Worm (Caenorhabditis elegans) whole organism, mixed stage, embryonic: ENCODE results near the gene C09G9.1.

ENCODE experiments used
- M03D4.4 ChIP-seq: sonication (generic microtip); optimal IDR thresholded peaks from 2 replicates; lab custom pipeline; 2017; ENCODE audit warnings: mild to moderate bottlenecking, missing genetic modification characterization, missing compliant biosample characterization
- bed-3 ChIP-seq: fragments of 200-800 bp; sonication (Bioruptor generic); optimal IDR thresholded peaks from 3 replicates; lab custom pipeline; 2018; ENCODE audit warnings: mild to moderate bottlenecking, missing genetic modification characterization, moderate library complexity, missing compliant biosample characterization
- blmp-1 ChIP-seq: fragments of 150-350 bp; optimal IDR thresholded peaks from 2 replicates; lab custom pipeline; 2014; ENCODE audit warnings: missing biosample characterization, missing genetic modification characterization
- ceh-39 ChIP-seq: fragments of 150-350 bp; optimal IDR thresholded peaks from 2 replicates; lab custom pipeline; 2014; ENCODE audit warnings: missing biosample characterization, missing genetic modification characterization
- ceh-43 ChIP-seq: fragments of 200-800 bp; sonication (Bioruptor generic); optimal IDR thresholded peaks from 2 replicates; lab custom pipeline; 2018; ENCODE audit warnings: mild to moderate bottlenecking, missing genetic modification characterization, moderate library complexity, missing compliant biosample characterization
- ceh-83 ChIP-seq: fragments of 200-800 bp; sonication (Bioruptor generic); optimal IDR thresholded peaks from 2 replicates; lab custom pipeline; 2018; ENCODE audit warnings: mild to moderate bottlenecking, missing genetic modification characterization, missing compliant biosample characterization
- cnd-1 ChIP-seq: fragments of 200-800 bp; sonication (Bioruptor generic); optimal IDR thresholded peaks from 2 replicates; lab custom pipeline; 2018; ENCODE audit warnings: mild to moderate bottlenecking, missing genetic modification characterization, missing compliant biosample characterization
- drap-1 ChIP-seq: fragments of 200-800 bp; sonication (Bioruptor generic); optimal IDR thresholded peaks from 3 replicates; lab custom pipeline; 2018; ENCODE audit warnings: mild to moderate bottlenecking, missing genetic modification characterization, missing compliant biosample characterization
- elt-1 ChIP-seq: sonication (generic microtip); optimal IDR thresholded peaks from 2 replicates; lab custom pipeline; 2017; ENCODE audit warnings: missing genetic modification characterization, mild to moderate bottlenecking, missing compliant biosample characterization, antibody characterized with exemption, moderate library complexity, borderline replicate concordance; ENCODE audit not compliant: insufficient read depth
- elt-3 ChIP-seq: fragments of 150-350 bp; optimal IDR thresholded peaks from 2 replicates; lab custom pipeline; 2014; ENCODE audit warnings: missing biosample characterization, missing genetic modification characterization
- flh-1 ChIP-seq: fragments of 200-800 bp; sonication (Bioruptor generic); optimal IDR thresholded peaks from 2 replicates; lab custom pipeline; 2018; ENCODE audit warnings: mild to moderate bottlenecking, missing genetic modification characterization, moderate library complexity, missing compliant biosample characterization
- ham-2 ChIP-seq: fragments of 200-800 bp; sonication (Bioruptor generic); optimal IDR thresholded peaks from 2 replicates; lab custom pipeline; 2018; ENCODE audit warnings: mild to moderate bottlenecking, missing genetic modification characterization, missing compliant biosample characterization
- hlh-1 ChIP-seq: fragments of 150-350 bp; optimal IDR thresholded peaks from 2 replicates; lab custom pipeline; 2014; ENCODE audit warnings: missing biosample characterization, missing genetic modification reagents, missing genetic modification characterization
- lin-13 ChIP-seq: fragments of 150-350 bp; optimal IDR thresholded peaks from 2 replicates; lab custom pipeline; 2014; ENCODE audit warnings: missing biosample characterization, missing genetic modification characterization
- lin-32 ChIP-seq: fragments of 200-800 bp; sonication (Bioruptor generic); optimal IDR thresholded peaks from 2 replicates; lab custom pipeline; 2018; ENCODE audit warnings: mild to moderate bottlenecking, missing genetic modification characterization, missing compliant biosample characterization
- lsy-2 ChIP-seq: fragments of 150-350 bp; optimal IDR thresholded peaks from 2 replicates; lab custom pipeline; 2014; ENCODE audit warnings: missing biosample characterization, missing genetic modification characterization
- mep-1 ChIP-seq: fragments of 150-350 bp; optimal IDR thresholded peaks from 2 replicates; lab custom pipeline; 2017; ENCODE audit warnings: missing biosample characterization, missing genetic modification reagents, missing genetic modification characterization, inconsistent platforms
- mls-2 ChIP-seq: sonication (generic microtip); optimal IDR thresholded peaks from 2 replicates; lab custom pipeline; 2016; ENCODE audit warnings: mild to moderate bottlenecking, missing genetic modification characterization, moderate library complexity, missing compliant biosample characterization
- nhr-12 ChIP-seq: fragments of 150-350 bp; optimal IDR thresholded peaks from 2 replicates; lab custom pipeline; 2014; ENCODE audit warnings: missing biosample characterization, missing genetic modification characterization
- nhr-2 ChIP-seq: fragments of 150-350 bp; optimal IDR thresholded peaks from 2 replicates; lab custom pipeline; 2014; ENCODE audit warnings: missing biosample characterization, missing genetic modification characterization
- nhr-237 ChIP-seq: fragments of 150-350 bp; optimal IDR thresholded peaks from 2 replicates; lab custom pipeline; 2014; ENCODE audit warnings: missing biosample characterization, missing genetic modification characterization
- nhr-28 ChIP-seq: fragments of 150-350 bp; optimal IDR thresholded peaks from 2 replicates; lab custom pipeline; 2014; ENCODE audit warnings: missing biosample characterization, missing genetic modification characterization
- nhr-76 ChIP-seq: sonication (generic microtip); optimal IDR thresholded peaks from 2 replicates; lab custom pipeline; 2017; ENCODE audit warnings: missing biosample characterization, missing genetic modification characterization
- pha-4 ChIP-seq: fragments of 150-350 bp; optimal IDR thresholded peaks from 2 replicates; lab custom pipeline; 2018; ENCODE audit warnings: missing biosample characterization, missing genetic modification reagents, missing genetic modification characterization
- sem-2 ChIP-seq: fragments of 200-800 bp; sonication (Bioruptor generic); optimal IDR thresholded peaks from 2 replicates; lab custom pipeline; 2018; ENCODE audit warnings: mild to moderate bottlenecking, missing genetic modification characterization, missing compliant biosample characterization
- snpc-4 ChIP-seq: fragments of 150-350 bp; optimal IDR thresholded peaks from 2 replicates; lab custom pipeline; 2014; ENCODE audit warnings: missing biosample characterization, missing genetic modification characterization
- sptf-1 ChIP-seq: sonication (generic microtip); optimal IDR thresholded peaks from 2 replicates; lab custom pipeline; 2017; ENCODE audit warnings: mild to moderate bottlenecking, missing genetic modification characterization, moderate library complexity, missing compliant biosample characterization
- tbx-8 ChIP-seq: fragments of 200-800 bp; sonication (Bioruptor generic); optimal IDR thresholded peaks from 2 replicates; lab custom pipeline; 2018; ENCODE audit warnings: mild to moderate bottlenecking, missing genetic modification characterization, moderate library complexity, missing compliant biosample characterization
- unc-120 ChIP-seq: sonication (generic microtip); optimal IDR thresholded peaks from 2 replicates; lab custom pipeline; 2017; ENCODE audit warnings: missing genetic modification characterization, missing compliant biosample characterization; ENCODE audit not compliant: poor library complexity, severe bottlenecking
- unc-39 ChIP-seq: fragments of 150-350 bp; optimal IDR thresholded peaks from 2 replicates; lab custom pipeline; 2014; ENCODE audit warnings: missing biosample characterization, missing genetic modification characterization
- unc-62 ChIP-seq: fragments of 150-350 bp; optimal IDR thresholded peaks from 2 replicates; lab custom pipeline; 2014; ENCODE audit warnings: missing biosample characterization, missing genetic modification reagents, missing genetic modification characterization
- zip-8 ChIP-seq: fragments of 150-350 bp; optimal IDR thresholded peaks from 2 replicates; lab custom pipeline; 2014; ENCODE audit warnings: missing biosample characterization, missing genetic modification characterization
- ztf-11 ChIP-seq: fragments of 150-350 bp; optimal IDR thresholded peaks from 2 replicates; lab custom pipeline; 2014; ENCODE audit warnings: missing biosample characterization, missing genetic modification characterization

C09G9.1 gene

ce11 chrIV:8821147-8821546 is 44.1 kb downstream of the C09G9.1 start, which contains the start of gene T28C6.5:
T28C6.5 (plus strand) TSS chrIV:8821447.
- TF ChIP-seq bed-3 (no peak), sem-2 (no peak), ceh-39 (tag; lab: Kevin White, UChicago) (no peak), lin-13 (tag; lab: Kevin White, UChicago) (no peak), drap-1 (GFP tag; lab: Kevin White, UChicago) (no peak), mls-2 (tag; lab: Kevin White, UChicago) (no peak), cnd-1 (tag; lab: Kevin White, UChicago) (no peak), mep-1 (no peak), nhr-237 (tag; lab: Kevin White, UChicago) (no peak), unc-62 (GFP tag; lab: Kevin White, UChicago) (no peak), nhr-2 (no peak), ham-2 (GFP tag; lab: Kevin White, UChicago) (no peak), ztf-11 (no peak), elt-1 (tag; lab: Kevin White, UChicago) (no peak), M03D4.4 (tag; lab: Kevin White, UChicago) (no peak), sptf-1 (tag; lab: Kevin White, UChicago) (no peak), tbx-8 (no peak), pha-4 (no peak)

- TF ChIP-seq lin-32 (GFP tag; lab: Kevin White, UChicago) (no peak), hlh-1 (no peak), flh-1 (GFP tag; lab: Kevin White, UChicago) (no peak), nhr-237 (tag; lab: Kevin White, UChicago) (no peak), cnd-1 (tag; lab: Kevin White, UChicago) (no peak), ceh-43 (GFP tag; lab: Kevin White, UChicago) (no peak), blmp-1 (tag; lab: Kevin White, UChicago) (no peak), nhr-76 (tag; lab: Kevin White, UChicago) (no peak), pha-4 (no peak), unc-62 (GFP tag; lab: Kevin White, UChicago) (no peak)
Observed at ce11 chrIV:8820041-8820440, 45.2 kb downstream of the C09G9.1 start, which contains the start of gene T28C6.3. T28C6.3 (plus strand) TSS chrIV:8820341.

ce11 chrIV:8819471-8819870 is 45.8 kb downstream of the C09G9.1 start:
- no peak for TF ChIP-seq nhr-12
- no peak for TF ChIP-seq cnd-1 (tag; lab: Kevin White, UChicago)
- TF ChIP-seq ceh-83 (GFP tag; lab: Kevin White, UChicago): no peak
- no peak for TF ChIP-seq pha-4
- no peak for TF ChIP-seq elt-1 (tag; lab: Kevin White, UChicago)
- TF ChIP-seq lsy-2 (tag; lab: Kevin White, UChicago): no peak
- no peak for TF ChIP-seq snpc-4
- no peak for TF ChIP-seq lin-13 (tag; lab: Kevin White, UChicago)
- TF ChIP-seq nhr-2: peak; percentile 94
- TF ChIP-seq ceh-43 (GFP tag; lab: Kevin White, UChicago): no peak
- TF ChIP-seq unc-39: no peak
- TF ChIP-seq elt-3 (tag; lab: Kevin White, UChicago): no peak
- no peak for TF ChIP-seq mep-1
- no peak for TF ChIP-seq nhr-237 (tag; lab: Kevin White, UChicago)
- no peak for TF ChIP-seq M03D4.4 (tag; lab: Kevin White, UChicago)
- TF ChIP-seq sem-2: no peak
- TF ChIP-seq tbx-8: no peak
- no peak for TF ChIP-seq flh-1 (GFP tag; lab: Kevin White, UChicago)
- TF ChIP-seq zip-8 (tag; lab: Kevin White, UChicago): no peak
- TF ChIP-seq ham-2 (GFP tag; lab: Kevin White, UChicago): no peak
- TF ChIP-seq ceh-39 (tag; lab: Kevin White, UChicago): peak; percentile 44
- TF ChIP-seq ztf-11: no peak
- TF ChIP-seq nhr-76 (tag; lab: Kevin White, UChicago): no peak
- peak; percentile 10 for TF ChIP-seq hlh-1

- TF ChIP-seq nhr-28 (tag; lab: Kevin White, UChicago) (no peak), nhr-12 (no peak), mls-2 (tag; lab: Kevin White, UChicago) (no peak), sem-2 (no peak), tbx-8 (no peak), nhr-76 (tag; lab: Kevin White, UChicago) (no peak), hlh-1 (no peak), snpc-4 (no peak), ceh-39 (tag; lab: Kevin White, UChicago) (no peak), flh-1 (GFP tag; lab: Kevin White, UChicago) (no peak), lin-13 (tag; lab: Kevin White, UChicago) (no peak), unc-120 (tag; lab: Kevin White, UChicago) (no peak), lin-32 (GFP tag; lab: Kevin White, UChicago) (no peak), zip-8 (tag; lab: Kevin White, UChicago) (no peak)
Observed at ce11 chrIV:8817639-8818038, 47.6 kb downstream of the C09G9.1 start, which contains the start of gene T28C6.10. T28C6.10 (plus strand) TSS chrIV:8817939.
